Worm (Caenorhabditis elegans) whole organism, L2 larva: Measurements from ENCODE around the gene tph-1.

Experiments used
- alr-1 ChIP-seq: fragments of 150-350 bp; optimal IDR thresholded peaks from 2 replicates; lab custom pipeline; 2014; ENCODE audit warnings: missing biosample characterization, missing genetic modification characterization
- elt-1 ChIP-seq: fragments of 150-350 bp; optimal IDR thresholded peaks from 2 replicates; lab custom pipeline; 2014; ENCODE audit warnings: missing biosample characterization, missing genetic modification characterization
- mab-5 ChIP-seq: fragments of 150-350 bp; optimal IDR thresholded peaks from 2 replicates; lab custom pipeline; 2014; ENCODE audit warnings: missing biosample characterization, missing genetic modification characterization
- nhr-23 ChIP-seq: fragments of 150-350 bp; optimal IDR thresholded peaks from 2 replicates; lab custom pipeline; 2014; ENCODE audit warnings: missing biosample characterization, missing genetic modification reagents, missing genetic modification characterization
- nhr-77 ChIP-seq: fragments of 150-350 bp; optimal IDR thresholded peaks from 2 replicates; lab custom pipeline; 2014; ENCODE audit warnings: missing biosample characterization, missing genetic modification characterization
- unc-55 ChIP-seq: fragments of 150-350 bp; sonication (generic microtip); optimal IDR thresholded peaks from 3 replicates; lab custom pipeline; 2014; ENCODE audit warnings: missing biosample characterization, missing genetic modification reagents, missing genetic modification characterization

DNA sequence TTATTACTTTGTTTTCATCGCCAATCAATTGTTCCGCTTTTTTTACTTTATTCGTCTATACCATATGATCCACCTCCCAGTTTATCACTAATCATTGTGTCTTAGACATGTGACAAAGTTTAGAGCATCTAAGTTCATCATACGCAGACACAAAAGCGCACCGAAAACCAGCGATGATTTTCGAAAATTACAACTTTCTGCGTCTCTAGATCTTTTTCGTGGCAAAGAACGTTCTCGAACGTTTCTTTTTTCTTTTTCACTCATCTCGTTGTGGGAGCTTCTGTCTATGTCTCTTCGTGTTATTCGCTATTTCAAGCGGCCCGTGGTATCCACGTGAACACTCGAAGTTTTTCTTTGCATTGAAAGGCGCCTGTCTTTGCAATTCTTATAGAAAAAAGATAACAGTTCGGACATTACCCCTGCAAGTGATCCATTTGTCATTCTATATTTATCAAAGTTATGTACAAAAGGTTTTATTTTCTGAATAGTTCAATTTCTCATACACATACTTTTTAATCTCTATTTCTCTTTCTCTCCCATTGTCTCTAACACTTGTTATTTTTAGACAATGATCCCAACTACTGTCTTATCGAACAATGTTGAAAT is 20.0 kb upstream of the tph-1 start, which contains the start of gene ZK1290.5:
- TF ChIP-seq elt-1 (tag; lab: Kevin White, UChicago), result no peak
- TF ChIP-seq mab-5 (tag; lab: Kevin White, UChicago), result peak; percentile 27
- TF ChIP-seq nhr-23 (tag; lab: Kevin White, UChicago), result no peak
- no peak for TF ChIP-seq nhr-77 (tag; lab: Kevin White, UChicago)
- TF ChIP-seq alr-1, result no peak
- peak; percentile 68 for TF ChIP-seq unc-55 (GFP tag; lab: Kevin White, UChicago)
